Worm (Caenorhabditis elegans): ENCODE results near the gene F49H12.7.

Gene F49H12.7

DNA sequence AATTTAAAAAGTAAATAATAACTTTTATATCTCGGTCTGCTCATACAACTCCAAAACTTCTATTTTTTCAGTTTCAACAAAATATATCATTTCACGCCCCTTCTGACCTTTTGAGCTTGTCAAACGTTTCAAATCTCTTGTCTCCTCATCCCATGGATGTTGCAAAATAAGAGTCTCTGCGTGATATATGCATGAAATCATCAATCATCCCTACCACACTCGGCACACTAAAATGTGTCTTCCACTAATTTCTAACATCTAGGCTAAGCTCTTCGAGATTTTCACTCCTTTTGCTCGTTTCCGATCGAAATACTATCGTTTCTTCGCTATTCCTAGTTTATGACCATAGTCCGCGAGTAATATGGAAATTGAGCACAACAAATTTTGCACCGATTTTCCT is 34.2 kb downstream of the F49H12.7 start:
- TF ChIP-seq ama-1 (optimal IDR thresholded peaks at IDR 0.05) (no peak), pes-1 (GFP tag; IDR thresholded peaks at IDR 0.05) (no peak), tbx-37 (GFP tag; conservative IDR thresholded peaks at IDR 0.05) (no peak), aly-1 (tag; optimal IDR thresholded peaks at IDR 0.05) (no peak), tbx-11 (GFP tag; IDR thresholded peaks at IDR 0.05) (no peak), ceh-13 (GFP tag; optimal IDR thresholded peaks at IDR 0.05) (no peak), F13C5.2 (tag; optimal IDR thresholded peaks at IDR 0.05) (no peak), sea-1 (GFP tag; conservative IDR thresholded peaks at IDR 0.05) (no peak), hmg-4 (GFP tag; optimal IDR thresholded peaks at IDR 0.05) (no peak), ets-7 (tag; optimal IDR thresholded peaks at IDR 0.05) (no peak), ceh-36 (tag; optimal IDR thresholded peaks at IDR 0.05) (no peak), flt-1 (GFP tag; IDR thresholded peaks at IDR 0.05) (no peak), hmbx-1 (tag; optimal IDR thresholded peaks at IDR 0.05) (no peak), scrt-1 (GFP tag; IDR thresholded peaks at IDR 0.05) (no peak)

DNA sequence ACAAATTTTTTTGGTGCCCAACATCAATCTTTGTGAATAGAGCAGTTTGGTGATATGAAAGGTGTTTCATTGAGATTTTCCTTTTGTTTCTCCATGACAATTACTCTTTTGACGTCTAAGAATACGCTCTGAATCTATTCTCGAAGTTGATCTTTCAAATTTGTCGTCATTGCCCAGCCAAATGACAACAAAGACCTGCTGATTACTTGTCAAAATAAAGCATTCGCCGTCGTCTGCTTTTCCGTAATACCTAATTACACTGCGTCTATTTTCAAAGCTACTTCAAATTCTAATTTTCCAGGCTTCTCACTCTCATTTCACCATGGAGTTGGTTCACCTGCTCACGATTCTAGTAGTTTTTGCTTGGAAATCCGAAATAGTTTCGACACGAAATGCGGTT is 40.5 kb downstream of the F49H12.7 start, which contains the start of gene F53B1.3:
Gene F53B1.3, plus strand, starts transcription at position 301 of the 400 bp plus-strand sequence.
- TF ChIP-seq hmg-4 (GFP tag; optimal IDR thresholded peaks at IDR 0.05) (no peak), ets-7 (tag; optimal IDR thresholded peaks at IDR 0.05) (no peak), ceh-36 (tag; optimal IDR thresholded peaks at IDR 0.05) (no peak), hmbx-1 (tag; optimal IDR thresholded peaks at IDR 0.05) (no peak), scrt-1 (GFP tag; IDR thresholded peaks at IDR 0.05) (no peak), F13C5.2 (tag; optimal IDR thresholded peaks at IDR 0.05) (no peak), hnd-1 (tag; optimal IDR thresholded peaks at IDR 0.05) (no peak), tbx-11 (GFP tag; IDR thresholded peaks at IDR 0.05) (no peak), ceh-13 (GFP tag; optimal IDR thresholded peaks at IDR 0.05) (no peak), aly-1 (tag; optimal IDR thresholded peaks at IDR 0.05) (no peak), pes-1 (GFP tag; IDR thresholded peaks at IDR 0.05) (no peak), ama-1 (optimal IDR thresholded peaks at IDR 0.05) (no peak), flt-1 (GFP tag; IDR thresholded peaks at IDR 0.05) (no peak), B0310.2 (tag; optimal IDR thresholded peaks at IDR 0.05) (no peak)

DNA sequence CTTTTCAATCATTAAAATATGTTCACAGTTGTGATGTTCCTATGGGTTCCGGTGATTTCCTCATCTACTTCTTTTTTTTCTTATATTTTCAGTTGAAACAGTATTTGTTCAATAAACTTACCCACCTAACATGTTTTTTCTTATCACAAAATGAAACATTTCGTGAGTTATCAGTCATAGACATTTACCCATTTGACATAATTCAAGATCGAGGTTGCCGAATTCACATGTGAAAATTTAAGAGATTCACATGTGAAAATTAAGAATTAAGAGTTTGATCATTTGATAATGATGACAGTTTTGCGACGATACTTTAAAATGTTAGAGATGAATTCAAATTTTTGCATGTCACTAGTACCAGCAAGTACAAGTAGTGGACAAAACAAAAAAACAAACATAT is 42.6 kb downstream of the F49H12.7 start:
- TF ChIP-seq tra-4 (tag; optimal IDR thresholded peaks at IDR 0.05) = no peak

DNA sequence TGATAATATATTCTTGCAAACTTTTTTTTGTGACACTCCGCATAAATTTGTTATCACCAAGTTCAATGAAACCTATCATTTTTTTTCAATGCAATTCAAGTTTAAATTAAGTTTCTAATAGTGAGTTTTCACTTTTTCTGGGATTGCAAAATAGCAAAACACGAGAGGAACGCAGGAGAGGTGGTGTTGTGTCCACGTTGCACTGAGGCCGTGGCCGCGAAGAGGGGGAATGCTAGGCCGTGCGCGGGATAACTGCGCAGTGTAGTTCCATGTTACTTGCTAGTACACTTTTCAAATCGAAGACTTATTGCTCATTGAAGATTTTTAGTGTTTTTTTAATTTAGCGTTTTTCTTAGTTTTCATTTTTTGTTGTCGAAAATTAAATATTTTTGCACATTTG is 43.4 kb downstream of the F49H12.7 start:
- no peak for TF ChIP-seq ceh-13 (GFP tag; optimal IDR thresholded peaks at IDR 0.05)
- TF ChIP-seq F13C5.2 (tag; optimal IDR thresholded peaks at IDR 0.05) = no peak
- 0 out of 2 replicates have a peak, but pooled peaks have one; percentile 23 for TF ChIP-seq tbx-37 (GFP tag; conservative IDR thresholded peaks at IDR 0.05)
- no peak for TF ChIP-seq ceh-36 (tag; optimal IDR thresholded peaks at IDR 0.05)
- TF ChIP-seq aly-1 (tag; optimal IDR thresholded peaks at IDR 0.05) = no peak
- TF ChIP-seq flt-1 (GFP tag; IDR thresholded peaks at IDR 0.05) = no peak
- no peak for TF ChIP-seq hmbx-1 (tag; optimal IDR thresholded peaks at IDR 0.05)
- no peak for TF ChIP-seq ama-1 (optimal IDR thresholded peaks at IDR 0.05)
- TF ChIP-seq hmg-4 (GFP tag; optimal IDR thresholded peaks at IDR 0.05) = no peak
- no peak for TF ChIP-seq tra-4 (tag; optimal IDR thresholded peaks at IDR 0.05)
- no peak for TF ChIP-seq ets-7 (tag; optimal IDR thresholded peaks at IDR 0.05)
- no peak for TF ChIP-seq hnd-1 (tag; optimal IDR thresholded peaks at IDR 0.05)
- TF ChIP-seq tbx-11 (GFP tag; IDR thresholded peaks at IDR 0.05) = 0 out of 2 replicates have a peak, but pooled peaks have one; percentile 8
- 0 out of 2 replicates have a peak, but pooled peaks have one; percentile 16 for TF ChIP-seq sea-1 (GFP tag; conservative IDR thresholded peaks at IDR 0.05)

DNA sequence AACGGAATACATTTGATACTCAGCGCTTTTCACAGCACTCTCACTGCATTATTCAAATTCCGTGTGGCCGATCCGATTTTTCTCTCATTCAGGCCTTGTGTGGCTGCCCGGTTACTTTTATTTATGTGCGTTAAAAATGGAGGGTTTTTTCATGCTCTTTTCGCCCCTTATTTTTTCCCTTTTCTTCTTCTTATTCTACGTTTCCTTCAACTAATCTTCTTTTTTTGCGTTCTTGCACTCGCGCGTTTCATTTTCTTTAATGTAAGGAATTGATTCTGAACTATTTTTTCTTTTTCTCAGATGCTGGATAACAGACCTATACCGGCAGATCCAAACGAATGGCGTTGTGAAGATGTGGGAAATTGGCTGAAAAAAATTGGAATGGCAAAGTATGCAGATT is 43.9 kb downstream of the F49H12.7 start, which contains the start of gene F53B1.2:
Gene F53B1.2, plus strand, starts transcription at position 301 of the 400 bp plus-strand sequence.
- TF ChIP-seq hmbx-1 (tag; optimal IDR thresholded peaks at IDR 0.05) (no peak), tra-4 (tag; optimal IDR thresholded peaks at IDR 0.05) (no peak), flt-1 (GFP tag; IDR thresholded peaks at IDR 0.05) (no peak), ceh-13 (GFP tag; optimal IDR thresholded peaks at IDR 0.05) (no peak)

DNA sequence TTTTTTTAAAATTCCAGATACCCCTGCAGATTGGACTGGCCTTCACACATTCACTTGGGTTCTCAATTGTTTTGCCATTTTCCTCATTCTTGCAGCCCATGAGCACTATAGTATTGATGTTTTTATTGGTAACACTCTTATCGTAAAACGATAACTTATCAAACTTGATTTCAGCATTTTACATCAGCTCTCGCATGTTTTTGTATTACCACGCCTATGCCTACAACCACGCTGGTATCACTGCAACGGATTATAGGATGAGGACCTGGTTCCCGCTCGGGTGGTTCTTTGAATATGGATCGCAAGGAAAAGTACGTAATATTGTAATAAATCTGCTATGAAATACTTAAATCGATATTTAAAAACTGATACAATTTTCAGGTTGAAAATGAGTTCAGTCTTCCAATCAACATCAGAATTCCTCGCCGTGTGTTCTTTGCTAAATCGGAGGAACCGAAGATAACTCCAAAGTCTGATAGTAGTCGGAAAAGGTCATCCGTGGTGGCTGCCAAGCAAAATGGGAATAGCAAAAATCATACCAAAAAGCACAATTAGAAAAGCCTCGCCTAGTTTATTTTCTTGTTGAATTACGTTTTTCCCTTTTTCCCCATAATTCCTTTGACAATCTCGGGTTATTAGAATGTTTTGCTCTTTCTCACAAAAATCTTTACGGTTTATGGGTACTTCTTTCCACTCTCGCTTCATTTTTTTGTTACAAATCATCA is 45.9 kb downstream of the F49H12.7 start:
- no peak for TF ChIP-seq flt-1 (GFP tag; IDR thresholded peaks at IDR 0.05)
- TF ChIP-seq pes-1 (GFP tag; IDR thresholded peaks at IDR 0.05) = no peak
- no peak for TF ChIP-seq F13C5.2 (tag; optimal IDR thresholded peaks at IDR 0.05)
- TF ChIP-seq hmg-4 (GFP tag; optimal IDR thresholded peaks at IDR 0.05) = no peak
- no peak for TF ChIP-seq tbx-37 (GFP tag; conservative IDR thresholded peaks at IDR 0.05)
- TF ChIP-seq hmbx-1 (tag; optimal IDR thresholded peaks at IDR 0.05) = no peak
- TF ChIP-seq hnd-1 (tag; optimal IDR thresholded peaks at IDR 0.05) = no peak
- TF ChIP-seq ama-1 (optimal IDR thresholded peaks at IDR 0.05) = no peak
- TF ChIP-seq aly-1 (tag; optimal IDR thresholded peaks at IDR 0.05) = no peak
- no peak for TF ChIP-seq B0310.2 (tag; optimal IDR thresholded peaks at IDR 0.05)
- no peak for TF ChIP-seq ceh-36 (tag; optimal IDR thresholded peaks at IDR 0.05)
- no peak for TF ChIP-seq sea-1 (GFP tag; conservative IDR thresholded peaks at IDR 0.05)
- TF ChIP-seq tbx-11 (GFP tag; IDR thresholded peaks at IDR 0.05) = no peak
- no peak for TF ChIP-seq scrt-1 (GFP tag; IDR thresholded peaks at IDR 0.05)
- TF ChIP-seq tra-4 (tag; optimal IDR thresholded peaks at IDR 0.05) = no peak
- TF ChIP-seq ceh-13 (GFP tag; optimal IDR thresholded peaks at IDR 0.05) = no peak
- no peak for TF ChIP-seq ets-7 (tag; optimal IDR thresholded peaks at IDR 0.05)

DNA sequence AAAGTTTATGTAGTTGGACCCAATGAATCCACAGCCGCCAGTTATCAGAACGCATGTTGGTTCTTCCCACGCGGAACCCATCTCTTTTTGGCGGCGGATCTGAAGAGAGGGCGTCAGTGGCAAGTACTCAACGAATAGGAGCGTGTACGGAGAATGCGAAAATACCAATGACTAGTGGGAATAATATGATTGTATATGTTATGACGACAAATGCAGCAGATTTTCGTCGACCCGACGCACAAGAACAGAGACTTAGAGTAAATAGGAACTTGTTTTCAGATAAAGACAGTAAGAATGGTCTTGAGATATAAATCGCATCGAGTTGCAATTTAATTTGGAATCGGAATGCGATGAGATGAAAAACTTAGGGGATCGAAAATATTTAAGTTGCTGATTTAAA is 48.2 kb downstream of the F49H12.7 start, which contains the start of gene bus-5:
Gene bus-5, minus strand, starts transcription at position 101 of the 400 bp plus-strand sequence.
- TF ChIP-seq tbx-37 (GFP tag; conservative IDR thresholded peaks at IDR 0.05) (no peak), sea-1 (GFP tag; conservative IDR thresholded peaks at IDR 0.05) (no peak)

DNA sequence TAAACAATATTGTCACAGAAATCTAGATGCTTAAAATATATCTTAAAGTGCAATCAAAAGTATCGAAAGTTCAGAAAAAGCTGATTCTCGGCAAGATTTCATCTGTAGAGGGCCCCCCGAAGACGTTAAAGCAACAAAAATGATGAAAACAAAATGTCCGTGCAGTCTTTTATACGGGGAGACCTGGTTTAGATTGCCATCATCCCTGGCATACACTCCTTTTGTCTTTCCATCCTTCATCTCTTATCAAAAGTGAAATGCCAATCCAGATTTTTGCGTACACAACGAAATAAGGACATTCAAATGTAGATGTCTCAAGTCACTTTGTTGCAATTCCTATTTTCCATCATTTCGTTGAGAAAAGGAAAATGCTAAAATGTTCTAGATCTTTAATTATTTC is 49.3 kb downstream of the F49H12.7 start:
- TF ChIP-seq ets-7 (tag; optimal IDR thresholded peaks at IDR 0.05) = no peak
- TF ChIP-seq tra-4 (tag; optimal IDR thresholded peaks at IDR 0.05) = no peak
- no peak for TF ChIP-seq ama-1 (optimal IDR thresholded peaks at IDR 0.05)
- TF ChIP-seq hnd-1 (tag; optimal IDR thresholded peaks at IDR 0.05) = no peak
- no peak for TF ChIP-seq B0310.2 (tag; optimal IDR thresholded peaks at IDR 0.05)
- TF ChIP-seq aly-1 (tag; optimal IDR thresholded peaks at IDR 0.05) = no peak
- no peak for TF ChIP-seq ceh-36 (tag; optimal IDR thresholded peaks at IDR 0.05)
- TF ChIP-seq hmg-4 (GFP tag; optimal IDR thresholded peaks at IDR 0.05) = no peak
- no peak for TF ChIP-seq sea-1 (GFP tag; conservative IDR thresholded peaks at IDR 0.05)
- no peak for TF ChIP-seq scrt-1 (GFP tag; IDR thresholded peaks at IDR 0.05)
- TF ChIP-seq tbx-11 (GFP tag; IDR thresholded peaks at IDR 0.05) = no peak

All from whole organism, early embryonic.